Fruit fly (Drosophila melanogaster) whole organism, prepupa: Measurements from ENCODE around the gene CG5611.
A peak's percentile ranks its signal among the peaks of the same experiment; 100 is the strongest.

Experiments used
- Blimp-1 ChIP-seq: fragments of 200-800 bp; sonication (Bioruptor generic); optimal IDR thresholded peaks from 3 replicates; lab custom pipeline; 2017; ENCODE audit warnings: missing biosample characterization, missing genetic modification characterization, mild to moderate bottlenecking, moderate library complexity, missing genetic modification reagents
- CG10669 ChIP-seq: fragments of 200-800 bp; sonication (Bioruptor generic); optimal IDR thresholded peaks from 3 replicates; lab custom pipeline; 2018; ENCODE audit warnings: missing biosample characterization, mild to moderate bottlenecking, missing genetic modification characterization, moderate library complexity
- CG11902 ChIP-seq: fragments of 200-800 bp; sonication (Bioruptor generic); optimal IDR thresholded peaks from 3 replicates; lab custom pipeline; 2016; ENCODE audit warnings: missing biosample characterization, missing genetic modification characterization
- CG16779 ChIP-seq: fragments of 200-800 bp; sonication (Bioruptor generic); optimal IDR thresholded peaks from 3 replicates; lab custom pipeline; 2017; ENCODE audit warnings: missing biosample characterization, mild to moderate bottlenecking, missing genetic modification characterization
- CG3032 ChIP-seq: fragments of 200-800 bp; optimal IDR thresholded peaks from 2 replicates; lab custom pipeline; 2019; ENCODE audit warnings: missing biosample characterization, mild to moderate bottlenecking, missing genetic modification characterization, moderate library complexity
- CG31627 ChIP-seq: fragments of 200-800 bp; sonication (Bioruptor generic); optimal IDR thresholded peaks from 3 replicates; lab custom pipeline; 2016; ENCODE audit warnings: missing biosample characterization, missing genetic modification characterization
- CG32006 ChIP-seq: fragments of 200-800 bp; sonication (Bioruptor generic); optimal IDR thresholded peaks from 3 replicates; lab custom pipeline; 2017; ENCODE audit warnings: missing biosample characterization, mild to moderate bottlenecking, missing genetic modification characterization
- CG3919 ChIP-seq: fragments of 200-800 bp; sonication (Bioruptor generic); optimal IDR thresholded peaks from 3 replicates; lab custom pipeline; 2016; ENCODE audit warnings: missing biosample characterization, missing genetic modification characterization
- CG6163 ChIP-seq: fragments of 200-800 bp; sonication (Bioruptor generic); IDR thresholded peaks from 3 replicates; pipeline ENCODE4 v1.3.6; 2022; ENCODE audit warnings: missing biosample characterization, missing genetic modification characterization
- CG6276 ChIP-seq: fragments of 200-800 bp; sonication (Bioruptor generic); optimal IDR thresholded peaks from 2 replicates; lab custom pipeline; 2017; ENCODE audit warnings: missing biosample characterization, mild to moderate bottlenecking, missing genetic modification characterization
- CG6808 ChIP-seq: fragments of 200-800 bp; sonication (Bioruptor generic); optimal IDR thresholded peaks from 3 replicates; lab custom pipeline; 2017; ENCODE audit warnings: missing biosample characterization, missing genetic modification characterization, mild to moderate bottlenecking, moderate library complexity, missing genetic modification reagents
- CG7368 ChIP-seq: fragments of 200-800 bp; sonication (Bioruptor generic); optimal IDR thresholded peaks from 3 replicates; lab custom pipeline; 2016; ENCODE audit warnings: missing biosample characterization, missing genetic modification characterization
- CG8119 ChIP-seq: fragments of 200-800 bp; sonication (Bioruptor generic); IDR thresholded peaks from 3 replicates; pipeline ENCODE4 v1.3.6; 2022; ENCODE audit warnings: missing biosample characterization, missing genetic modification characterization
- CG8632 ChIP-seq: fragments of 200-800 bp; sonication (Bioruptor generic); optimal IDR thresholded peaks from 3 replicates; lab custom pipeline; 2016; ENCODE audit warnings: missing biosample characterization, missing genetic modification characterization
- CG9139 ChIP-seq: fragments of 200-800 bp; sonication (Bioruptor generic); optimal IDR thresholded peaks from 3 replicates; lab custom pipeline; 2017; ENCODE audit warnings: missing biosample characterization, mild to moderate bottlenecking, missing genetic modification characterization
- Eip75B ChIP-seq: fragments of 200-800 bp; sonication (Bioruptor generic); optimal IDR thresholded peaks from 3 replicates; lab custom pipeline; 2016; ENCODE audit warnings: missing biosample characterization, missing genetic modification characterization
- Eip78C ChIP-seq: fragments of 200-800 bp; sonication (Bioruptor generic); peaks from one replicate; lab custom pipeline; 2016; ENCODE audit warnings: missing biosample characterization, missing genetic modification characterization
- Eip93F ChIP-seq: fragments of 200-800 bp; sonication (Bioruptor generic); optimal IDR thresholded peaks from 2 replicates; lab custom pipeline; 2016; ENCODE audit warnings: missing biosample characterization, mild to moderate bottlenecking, missing genetic modification characterization
- Ets96B ChIP-seq: fragments of 200-800 bp; optimal IDR thresholded peaks from 2 replicates; lab custom pipeline; 2019; ENCODE audit warnings: missing biosample characterization, mild to moderate bottlenecking, missing genetic modification characterization, moderate library complexity
- Gug ChIP-seq: fragments of 200-800 bp; sonication (Bioruptor generic); IDR thresholded peaks from 2 replicates; pipeline ENCODE4 v1.3.6; 2022; ENCODE audit warnings: missing biosample characterization, missing genetic modification characterization
- Hr38 ChIP-seq: sonication (Bioruptor generic); optimal IDR thresholded peaks from 2 replicates; lab custom pipeline; 2016; ENCODE audit warnings: missing biosample characterization, missing genetic modification characterization
- Lpt ChIP-seq: fragments of 200-800 bp; sonication (Bioruptor generic); optimal IDR thresholded peaks from 3 replicates; lab custom pipeline; 2016; ENCODE audit warnings: missing biosample characterization, missing genetic modification characterization
- OdsH ChIP-seq: fragments of 200-800 bp; sonication (Bioruptor generic); optimal IDR thresholded peaks from 3 replicates; lab custom pipeline; 2016; ENCODE audit warnings: missing biosample characterization, missing genetic modification characterization
- Sox15 ChIP-seq: fragments of 200-800 bp; sonication (Bioruptor generic); optimal IDR thresholded peaks from 3 replicates; lab custom pipeline; 2016; ENCODE audit warnings: missing biosample characterization, missing genetic modification characterization
- cyc ChIP-seq: fragments of 200-800 bp; sonication (Bioruptor generic); optimal IDR thresholded peaks from 3 replicates; lab custom pipeline; 2016; ENCODE audit warnings: missing biosample characterization, missing genetic modification characterization
- dsx ChIP-seq: fragments of 200-800 bp; optimal IDR thresholded peaks from 3 replicates; lab custom pipeline; 2019; ENCODE audit warnings: missing biosample characterization, mild to moderate bottlenecking, missing genetic modification characterization, moderate library complexity; ENCODE audit not compliant: poor library complexity, severe bottlenecking
- eg ChIP-seq: fragments of 200-800 bp; sonication (Bioruptor generic); IDR thresholded peaks from 3 replicates; pipeline ENCODE4 v1.3.6; 2022; ENCODE audit warnings: missing biosample characterization, missing genetic modification characterization
- fd85E ChIP-seq: fragments of 200-800 bp; sonication (Bioruptor generic); optimal IDR thresholded peaks from 3 replicates; lab custom pipeline; 2016; ENCODE audit warnings: missing biosample characterization, missing genetic modification characterization
- fkh ChIP-seq: fragments of 200-800 bp; sonication (Bioruptor generic); optimal IDR thresholded peaks from 3 replicates; lab custom pipeline; 2017; ENCODE audit warnings: missing biosample characterization, mild to moderate bottlenecking, missing genetic modification characterization, moderate library complexity
- pdm3 ChIP-seq: fragments of 200-800 bp; sonication (Bioruptor generic); optimal IDR thresholded peaks from 3 replicates; lab custom pipeline; 2016; ENCODE audit warnings: missing biosample characterization, missing genetic modification characterization
- salr ChIP-seq, 2 experiments: fragments of 200-800 bp; sonication (Bioruptor generic); optimal IDR thresholded peaks; 3 replicates each; lab custom pipeline; 2016 to 2018; ENCODE audit warnings: missing biosample characterization in 2 of 2, missing genetic modification characterization in 2 of 2, mild to moderate bottlenecking in 1 of 2
- spab ChIP-seq: fragments of 200-800 bp; sonication (Bioruptor generic); optimal IDR thresholded peaks from 2 replicates; lab custom pipeline; 2017; ENCODE audit warnings: missing biosample characterization, mild to moderate bottlenecking, missing genetic modification characterization, missing genetic modification reagents
- topi ChIP-seq: fragments of 200-800 bp; sonication (Bioruptor generic); optimal IDR thresholded peaks from 3 replicates; lab custom pipeline; 2016; ENCODE audit warnings: missing biosample characterization, missing genetic modification characterization

CG5611 gene

dm6 chr3R:27655109-27655508, 19.2 kb upstream of the CG5611 start (continued):
- TF ChIP-seq topi (no peak), fd85E (GFP tag; lab: Kevin White, UChicago) (no peak), Gug (no peak), Lpt (GFP tag; lab: Kevin White, UChicago) (peak; percentile 1), Sox15 (GFP tag; lab: Kevin White, UChicago) (no peak), salr (GFP tag; optimal IDR thresholded peaks at IDR 0.05; lab: Kevin White, UChicago) (peak in 1 of 2 experiments; percentile 25), Eip75B (GFP tag; lab: Kevin White, UChicago) (peak; percentile 40)

- TF ChIP-seq eg (GFP tag; lab: Robert Waterston, UW) (no peak), cyc (GFP tag; lab: Kevin White, UChicago) (no peak), CG6163 (GFP tag; lab: Robert Waterston, UW) (0 out of 3 replicates have a peak, but pooled peaks have one; percentile 14), CG3032 (tag; lab: Kevin White, UChicago) (no peak), CG31627 (GFP tag; lab: Kevin White, UChicago) (no peak), spab (GFP tag; lab: Kevin White, UChicago) (no peak), dsx (GFP tag; lab: Kevin White, UChicago) (no peak), Eip75B (GFP tag; lab: Kevin White, UChicago) (no peak), Eip78C (GFP tag; lab: Kevin White, UChicago) (peak; percentile 56)
Observed at dm6 chr3R:27652156-27652810, 16.4 kb upstream of the CG5611 start, which contains the start of gene RpS10a. Gene RpS10a, plus strand, starts transcription at chr3R:27652760.

dm6 chr3R:27651710-27652109, 15.8 kb upstream of the CG5611 start:
- TF ChIP-seq Hr38 (no peak), Eip78C (GFP tag; lab: Kevin White, UChicago) (no peak), Ets96B (tag; lab: Kevin White, UChicago) (no peak), CG3919 (GFP tag; lab: Kevin White, UChicago) (no peak), CG10669 (no peak), CG3032 (tag; lab: Kevin White, UChicago) (no peak)

- TF ChIP-seq CG6808 (GFP tag; lab: Kevin White, UChicago) (no peak), Eip78C (GFP tag; lab: Kevin White, UChicago) (no peak), CG9139 (GFP tag; lab: Kevin White, UChicago) (no peak), CG16779 (no peak), CG6163 (GFP tag; lab: Robert Waterston, UW) (no peak), fkh (GFP tag; lab: Kevin White, UChicago) (no peak), CG32006 (GFP tag; lab: Kevin White, UChicago) (no peak), eg (GFP tag; lab: Robert Waterston, UW) (no peak), Eip93F (GFP tag; lab: Kevin White, UChicago) (no peak), Blimp-1 (no peak), CG6276 (no peak), pdm3 (no peak), CG7368 (GFP tag; lab: Kevin White, UChicago) (no peak), CG8632 (GFP tag; lab: Kevin White, UChicago) (no peak), Ets96B (tag; lab: Kevin White, UChicago) (no peak), CG11902 (GFP tag; lab: Kevin White, UChicago) (no peak)
- TF ChIP-seq, all 60 proteins: peak for 0
Observed at dm6 chr3R:27647817-27648216, 12.0 kb upstream of the CG5611 start.

- TF ChIP-seq pdm3 = no peak
- no peak for TF ChIP-seq CG8119 (GFP tag; lab: Robert Waterston, UW)
- no peak for TF ChIP-seq OdsH (GFP tag; lab: Kevin White, UChicago)
- TF ChIP-seq, all 60 proteins: peak for 0
Observed at dm6 chr3R:27643080-27643479, 7.2 kb upstream of the CG5611 start.
